Worm (Caenorhabditis elegans): ENCODE results near the gene tomm-40.

- no peak for TF ChIP-seq sea-1 (GFP tag; conservative IDR thresholded peaks at IDR 0.05)
- no peak for TF ChIP-seq tbx-37 (GFP tag; conservative IDR thresholded peaks at IDR 0.05)
- TF ChIP-seq hmg-4 (GFP tag; optimal IDR thresholded peaks at IDR 0.05) = no peak
- TF ChIP-seq pes-1 (GFP tag; IDR thresholded peaks at IDR 0.05) = no peak
- no peak for TF ChIP-seq tra-4 (tag; optimal IDR thresholded peaks at IDR 0.05)
- no peak for TF ChIP-seq ama-1 (optimal IDR thresholded peaks at IDR 0.05)
Observed at ce11 chrII:8922140-8922539, 51.2 kb downstream of the tomm-40 start, which contains the start of gene B0457.6.

All from whole organism, early embryonic.